Worm (Caenorhabditis elegans) whole organism, late embryonic: ENCODE results near the gene Y41C4A.7.
A peak's percentile ranks its signal among the peaks of the same experiment; 100 is the strongest.

Experiments
- C38D4.7 ChIP-seq: fragments of 200-800 bp; sonication (Bioruptor generic); optimal IDR thresholded peaks from 2 replicates; lab custom pipeline; 2018; ENCODE audit warnings: mild to moderate bottlenecking, missing genetic modification characterization, moderate library complexity, missing compliant biosample characterization
- F13H6.1 ChIP-seq: sonication (generic microtip); optimal IDR thresholded peaks from 2 replicates; lab custom pipeline; 2016; ENCODE audit warnings: missing genetic modification characterization, missing compliant biosample characterization
- K02D7.2 ChIP-seq: sonication (generic microtip); optimal IDR thresholded peaks from 2 replicates; lab custom pipeline; 2017; ENCODE audit warnings: mild to moderate bottlenecking, missing genetic modification characterization, missing compliant biosample characterization
- K09A11.1 ChIP-seq: sonication (generic microtip); optimal IDR thresholded peaks from 2 replicates; lab custom pipeline; 2017; ENCODE audit warnings: antibody characterized with exemption, mild to moderate bottlenecking, missing genetic modification characterization, missing compliant biosample characterization; ENCODE audit not compliant: insufficient read depth
- Y22D7AL.16 ChIP-seq: sonication (generic microtip); optimal IDR thresholded peaks from 2 replicates; lab custom pipeline; 2016; ENCODE audit warnings: missing genetic modification characterization, missing compliant biosample characterization
- ceh-14 ChIP-seq: sonication (generic microtip); optimal IDR thresholded peaks from 2 replicates; lab custom pipeline; 2016; ENCODE audit warnings: missing genotype, missing genetic modification characterization, missing compliant biosample characterization
- ceh-18 ChIP-seq: sonication (generic microtip); optimal IDR thresholded peaks from 2 replicates; lab custom pipeline; 2016; ENCODE audit warnings: missing genetic modification characterization, missing compliant biosample characterization
- ceh-19 ChIP-seq: fragments of 200-800 bp; sonication (Bioruptor generic); optimal IDR thresholded peaks from 2 replicates; lab custom pipeline; 2018; ENCODE audit warnings: mild to moderate bottlenecking, missing genetic modification characterization, missing compliant biosample characterization
- ceh-24 ChIP-seq: sonication (generic microtip); optimal IDR thresholded peaks from 2 replicates; lab custom pipeline; 2016; ENCODE audit warnings: mild to moderate bottlenecking, missing genetic modification characterization, missing compliant biosample characterization
- ceh-34 ChIP-seq: sonication (generic microtip); optimal IDR thresholded peaks from 2 replicates; lab custom pipeline; 2016; ENCODE audit warnings: mild to moderate bottlenecking, missing genetic modification characterization, missing compliant biosample characterization
- ceh-6 ChIP-seq: fragments of 200-800 bp; sonication (Bioruptor generic); optimal IDR thresholded peaks from 2 replicates; lab custom pipeline; 2018; ENCODE audit warnings: mild to moderate bottlenecking, missing genetic modification characterization, missing compliant biosample characterization
- che-1 ChIP-seq: sonication (generic microtip); optimal IDR thresholded peaks from 2 replicates; lab custom pipeline; 2016; ENCODE audit warnings: mild to moderate bottlenecking, missing genetic modification characterization, missing compliant biosample characterization
- dmd-4 ChIP-seq: sonication (generic microtip); optimal IDR thresholded peaks from 2 replicates; lab custom pipeline; 2016; ENCODE audit warnings: borderline replicate concordance, missing genetic modification characterization, missing compliant biosample characterization
- dve-1 ChIP-seq: sonication (generic microtip); optimal IDR thresholded peaks from 2 replicates; lab custom pipeline; 2017; ENCODE audit warnings: antibody characterized with exemption, mild to moderate bottlenecking, missing genetic modification characterization, missing compliant biosample characterization
- elt-2 ChIP-seq: sonication (generic microtip); optimal IDR thresholded peaks from 2 replicates; lab custom pipeline; 2016; ENCODE audit warnings: missing genetic modification reagents, missing genetic modification characterization, missing compliant biosample characterization
- elt-4 ChIP-seq: sonication (generic microtip); optimal IDR thresholded peaks from 2 replicates; lab custom pipeline; 2016; ENCODE audit warnings: missing genetic modification characterization, missing compliant biosample characterization
- ets-4 ChIP-seq: sonication (generic microtip); optimal IDR thresholded peaks from 2 replicates; lab custom pipeline; 2016; ENCODE audit warnings: missing genetic modification characterization, missing compliant biosample characterization
- fax-1 ChIP-seq: sonication (generic microtip); optimal IDR thresholded peaks from 2 replicates; lab custom pipeline; 2016; ENCODE audit warnings: missing genotype, missing genetic modification characterization, missing compliant biosample characterization
- gmeb-2 ChIP-seq: sonication (generic microtip); optimal IDR thresholded peaks from 2 replicates; lab custom pipeline; 2016; ENCODE audit warnings: missing genetic modification characterization, inconsistent platforms, missing compliant biosample characterization
- hlh-30 ChIP-seq: sonication (generic microtip); optimal IDR thresholded peaks from 2 replicates; lab custom pipeline; 2017; ENCODE audit warnings: antibody characterized with exemption, missing genetic modification characterization, missing compliant biosample characterization; ENCODE audit not compliant: insufficient read depth
- hlh-6 ChIP-seq: sonication (generic microtip); optimal IDR thresholded peaks from 2 replicates; lab custom pipeline; 2016; ENCODE audit warnings: missing genotype, missing genetic modification characterization, missing compliant biosample characterization
- nfya-1 ChIP-seq: sonication (generic microtip); optimal IDR thresholded peaks from 2 replicates; lab custom pipeline; 2017; ENCODE audit warnings: missing genetic modification characterization, mild to moderate bottlenecking, missing compliant biosample characterization, antibody characterized with exemption, moderate library complexity
- nhr-232 ChIP-seq: sonication (generic microtip); optimal IDR thresholded peaks from 2 replicates; lab custom pipeline; 2016; ENCODE audit warnings: missing genetic modification characterization, missing compliant biosample characterization
- npax-4 ChIP-seq: sonication (generic microtip); optimal IDR thresholded peaks from 2 replicates; lab custom pipeline; 2016; ENCODE audit warnings: missing genetic modification characterization, missing compliant biosample characterization
- pag-3 ChIP-seq: sonication (generic microtip); optimal IDR thresholded peaks from 2 replicates; lab custom pipeline; 2016; ENCODE audit warnings: missing compliant biosample characterization, missing genetic modification characterization, borderline replicate concordance
- pax-1 ChIP-seq: fragments of 150-350 bp; optimal IDR thresholded peaks from 2 replicates; lab custom pipeline; 2014; ENCODE audit warnings: missing biosample characterization, missing genetic modification characterization
- pha-4 ChIP-seq: fragments of 150-350 bp; optimal IDR thresholded peaks from 2 replicates; lab custom pipeline; 2018; ENCODE audit warnings: missing biosample characterization, missing genetic modification reagents, missing genetic modification characterization
- pqm-1 ChIP-seq: sonication (generic microtip); optimal IDR thresholded peaks from 2 replicates; lab custom pipeline; 2016; ENCODE audit warnings: missing genetic modification characterization, missing compliant biosample characterization
- pros-1 ChIP-seq: fragments of 150-350 bp; optimal IDR thresholded peaks from 2 replicates; lab custom pipeline; 2014; ENCODE audit warnings: missing biosample characterization, missing genetic modification reagents, missing genetic modification characterization
- syd-9 ChIP-seq: sonication (generic microtip); optimal IDR thresholded peaks from 2 replicates; lab custom pipeline; 2016; ENCODE audit warnings: mild to moderate bottlenecking, missing genetic modification characterization, moderate library complexity, missing compliant biosample characterization
- ttx-3 ChIP-seq: sonication (generic microtip); optimal IDR thresholded peaks from 2 replicates; lab custom pipeline; 2016; ENCODE audit warnings: missing genetic modification reagents, missing genetic modification characterization, missing compliant biosample characterization
- unc-55 ChIP-seq: sonication (generic microtip); optimal IDR thresholded peaks from 2 replicates; lab custom pipeline; 2017; ENCODE audit warnings: missing biosample characterization, missing genetic modification reagents, missing genetic modification characterization
- unc-86 ChIP-seq: sonication (generic microtip); optimal IDR thresholded peaks from 2 replicates; lab custom pipeline; 2016; ENCODE audit warnings: missing genetic modification characterization, missing compliant biosample characterization
- zip-5 ChIP-seq: sonication (generic microtip); optimal IDR thresholded peaks from 2 replicates; lab custom pipeline; 2016; ENCODE audit warnings: missing genetic modification characterization, missing compliant biosample characterization

The Y41C4A.7 gene

DNA sequence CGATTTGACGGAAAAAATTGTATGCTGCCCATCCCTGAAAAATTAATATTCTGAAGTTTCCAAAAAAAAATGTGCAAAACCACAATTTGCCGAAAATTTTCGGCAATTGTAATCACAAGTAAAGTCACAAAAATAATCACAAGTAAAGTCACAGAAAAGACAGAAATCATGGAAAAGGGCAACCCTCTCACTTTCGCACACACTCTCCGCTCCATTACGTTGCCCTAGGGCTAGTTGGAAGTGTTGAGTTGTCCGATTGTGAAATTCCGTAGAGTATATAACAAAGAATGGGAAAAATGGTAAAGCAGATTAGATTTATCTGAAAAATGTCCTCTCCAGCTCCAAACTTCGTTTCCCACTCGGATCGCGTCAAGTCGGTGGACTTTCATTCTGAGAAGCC is 22.7 kb downstream of the Y41C4A.7 start, which contains the start of gene Y41C4A.32:
Gene Y41C4A.32, plus strand, starts transcription at position 302 of the 400 bp plus-strand sequence.
- TF ChIP-seq fax-1 (tag; lab: Kevin White, UChicago) (no peak), pax-1 (tag; lab: Kevin White, UChicago) (no peak), dve-1 (tag; lab: Kevin White, UChicago) (no peak)
- TF ChIP-seq, all 69 proteins: peak for 0

DNA sequence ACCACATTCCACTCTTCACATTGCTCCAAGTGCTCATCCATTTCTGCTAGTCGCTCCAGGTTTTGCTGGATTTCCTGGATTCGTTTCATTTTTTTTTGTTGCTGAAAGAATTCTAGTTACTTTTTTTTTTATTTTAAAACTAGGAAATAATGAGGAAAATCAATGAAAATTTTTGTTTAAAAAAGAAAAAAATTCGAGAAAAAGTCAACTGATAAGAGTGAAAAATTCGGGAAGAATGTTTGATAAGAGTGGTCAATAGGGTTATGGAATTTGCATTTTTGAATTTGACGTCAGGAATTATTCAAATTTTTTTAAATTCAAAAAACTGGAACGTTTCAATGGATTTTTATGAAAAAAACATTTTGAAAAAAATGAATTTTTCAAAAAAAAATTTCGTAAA is 27.9 kb downstream of the Y41C4A.7 start, which contains the start of gene Y41C4A.12:
Gene Y41C4A.12, minus strand, starts transcription at position 101 of the 400 bp plus-strand sequence.
- no peak for TF ChIP-seq nfya-1 (tag; lab: Kevin White, UChicago)
- TF ChIP-seq pag-3 (tag; lab: Kevin White, UChicago), result no peak
- no peak for TF ChIP-seq ceh-14 (tag; lab: Kevin White, UChicago)
- no peak for TF ChIP-seq ceh-6 (GFP tag; lab: Kevin White, UChicago)
- TF ChIP-seq fax-1 (tag; lab: Kevin White, UChicago), result no peak
- no peak for TF ChIP-seq hlh-30 (tag; lab: Kevin White, UChicago)
- no peak for TF ChIP-seq ets-4 (tag; lab: Kevin White, UChicago)
- no peak for TF ChIP-seq ceh-18
- TF ChIP-seq pros-1 (tag; lab: Kevin White, UChicago), result no peak
- no peak for TF ChIP-seq che-1

DNA sequence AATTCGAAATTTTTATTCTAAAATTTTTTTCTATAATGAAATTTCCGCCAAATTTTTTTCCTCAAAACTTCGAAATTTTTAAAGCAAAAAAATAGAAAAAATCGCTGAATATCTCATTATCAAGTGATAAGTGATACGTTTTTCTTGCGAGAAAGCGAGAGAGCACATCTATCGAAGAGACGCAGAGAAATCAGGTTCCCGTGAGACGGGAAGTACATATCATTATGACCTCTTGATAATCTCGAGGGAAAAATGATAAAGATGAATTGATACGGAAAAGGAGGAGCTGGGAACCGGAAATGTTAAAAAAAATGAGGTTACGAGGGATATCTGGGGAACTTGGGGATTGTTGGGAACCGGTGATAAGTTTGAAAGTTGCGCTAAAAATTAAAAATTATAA is 28.3 kb downstream of the Y41C4A.7 start:
- TF ChIP-seq F13H6.1 (tag; lab: Kevin White, UChicago) (no peak), elt-2 (tag; lab: Kevin White, UChicago) (peak; percentile 80)

DNA sequence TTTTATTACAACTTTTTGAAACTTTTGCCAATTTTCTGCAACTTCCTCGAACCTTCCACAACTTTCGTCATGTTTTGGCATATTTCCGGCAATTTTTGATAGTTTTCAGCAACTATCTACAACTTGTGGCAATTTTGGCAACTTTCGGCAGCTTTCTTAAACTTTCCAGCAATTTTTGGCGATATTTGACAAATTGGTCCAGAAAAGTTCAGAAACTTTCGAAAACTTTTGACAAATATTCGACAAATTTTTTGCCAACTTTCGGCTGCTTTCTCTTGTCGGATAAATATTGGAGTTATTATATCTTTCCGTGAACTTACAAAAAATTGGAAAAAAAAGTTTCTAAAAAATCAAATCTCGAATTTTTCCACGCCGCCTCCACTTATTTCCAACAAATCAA is 31.6 kb downstream of the Y41C4A.7 start, which contains the start of gene Y41C4A.18:
Gene Y41C4A.18, plus strand, starts transcription at position 301 of the 400 bp plus-strand sequence.
- TF ChIP-seq elt-2 (tag; lab: Kevin White, UChicago) (no peak), nhr-232 (tag; lab: Kevin White, UChicago) (no peak), ceh-24 (tag; lab: Kevin White, UChicago) (no peak), ttx-3 (tag; lab: Kevin White, UChicago) (no peak), zip-5 (tag; lab: Kevin White, UChicago) (no peak), dmd-4 (tag; lab: Kevin White, UChicago) (no peak), C38D4.7 (GFP tag; lab: Kevin White, UChicago) (no peak), unc-55 (GFP tag; lab: Kevin White, UChicago) (no peak), gmeb-2 (tag; lab: Kevin White, UChicago) (no peak), K02D7.2 (no peak), ceh-34 (no peak), ceh-19 (GFP tag; lab: Kevin White, UChicago) (no peak), pros-1 (tag; lab: Kevin White, UChicago) (no peak)

DNA sequence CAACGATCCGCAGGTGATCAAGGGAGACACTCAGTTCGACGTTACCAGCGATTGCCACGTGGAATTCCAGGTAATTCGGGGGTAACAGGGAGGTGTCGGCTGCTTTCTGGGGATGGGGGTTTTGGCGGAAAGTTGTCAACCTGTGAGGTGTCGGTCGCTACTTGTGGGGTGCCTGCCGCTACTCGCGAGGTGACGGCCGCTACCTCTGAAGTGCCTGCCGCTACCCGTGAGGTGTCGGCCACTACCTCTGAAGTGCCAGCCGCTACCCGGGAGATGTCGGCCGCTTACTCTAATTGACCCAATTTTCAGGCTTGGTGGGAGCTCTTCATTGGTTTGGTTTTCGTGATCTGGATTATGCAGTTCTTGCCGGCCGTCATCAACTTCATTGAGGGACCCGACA is 32.2 kb downstream of the Y41C4A.7 start:
- TF ChIP-seq pha-4 (tag; lab: Kevin White, UChicago), result no peak
- TF ChIP-seq fax-1 (tag; lab: Kevin White, UChicago), result no peak
- no peak for TF ChIP-seq hlh-6 (tag; lab: Kevin White, UChicago)
- no peak for TF ChIP-seq C38D4.7 (GFP tag; lab: Kevin White, UChicago)
- no peak for TF ChIP-seq elt-2 (tag; lab: Kevin White, UChicago)
- TF ChIP-seq K09A11.1 (tag; lab: Kevin White, UChicago), result no peak
- no peak for TF ChIP-seq ceh-14 (tag; lab: Kevin White, UChicago)
- TF ChIP-seq npax-4 (tag; lab: Kevin White, UChicago), result no peak
- TF ChIP-seq pqm-1 (tag; lab: Kevin White, UChicago), result no peak
- TF ChIP-seq zip-5 (tag; lab: Kevin White, UChicago), result no peak
- no peak for TF ChIP-seq K02D7.2
- no peak for TF ChIP-seq elt-4 (tag; lab: Kevin White, UChicago)
- TF ChIP-seq syd-9, result no peak
- no peak for TF ChIP-seq Y22D7AL.16
- no peak for TF ChIP-seq pax-1 (tag; lab: Kevin White, UChicago)
- no peak for TF ChIP-seq unc-86 (tag; lab: Kevin White, UChicago)
